Fruit fly (Drosophila melanogaster): ENCODE data around the gene CG42376.

CG42376 gene

DNA sequence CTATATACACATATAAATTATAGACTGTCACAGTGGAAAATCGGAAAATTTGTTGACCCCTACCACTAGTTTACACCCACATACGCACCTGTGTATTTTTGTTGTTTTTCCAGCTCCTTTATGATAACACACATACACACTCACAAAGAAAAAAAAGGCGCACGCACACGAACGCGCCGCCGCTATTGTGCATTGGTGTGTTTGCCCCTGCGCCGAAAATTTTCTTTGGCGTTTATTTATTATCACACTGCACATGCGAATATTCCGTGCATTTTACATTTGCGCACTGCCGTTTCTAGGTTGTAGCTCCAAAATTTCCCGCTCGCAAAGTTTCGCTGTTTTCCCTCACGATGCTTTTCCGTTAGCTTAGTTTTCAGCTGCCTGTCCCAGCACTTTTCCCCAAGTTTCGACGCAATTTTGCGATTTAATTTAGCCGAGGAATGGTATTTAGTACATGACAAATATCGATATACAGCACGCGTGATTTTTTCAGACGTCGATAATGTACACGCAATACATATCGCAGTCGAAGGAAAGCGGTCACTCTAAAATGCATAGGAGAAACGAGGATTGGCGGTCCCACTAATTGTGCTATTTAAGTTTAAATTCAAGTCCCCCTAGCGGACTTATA is 24.5 kb downstream of the CG42376 start, which contains the start of the genes CG3777 and ewg (continued):
- no peak for TF ChIP-seq Dbx (GFP tag; IDR thresholded peaks at IDR 0.05)
- no peak for TF ChIP-seq al (GFP tag; IDR thresholded peaks at IDR 0.05)
- TF ChIP-seq row (GFP tag; IDR thresholded peaks at IDR 0.05), result peak; percentile 52; the same call in 2 of the 3 replicates
- TF ChIP-seq mirr (GFP tag; optimal IDR thresholded peaks at IDR 0.05), result no peak
- no peak for TF ChIP-seq Lim3 (GFP tag; IDR thresholded peaks at IDR 0.05)
- no peak for TF ChIP-seq gem (tag; optimal IDR thresholded peaks at IDR 0.05)
- no peak for TF ChIP-seq pita (GFP tag; optimal IDR thresholded peaks at IDR 0.05)
- peak; percentile 96 for TF ChIP-seq CG10431 (GFP tag; optimal IDR thresholded peaks at IDR 0.05)
- TF ChIP-seq Sry-β (GFP tag; optimal IDR thresholded peaks at IDR 0.05), result no peak
- TF ChIP-seq Ssrp (tag; optimal IDR thresholded peaks at IDR 0.05), result no peak
- TF ChIP-seq CG15269 (tag; optimal IDR thresholded peaks at IDR 0.05), result no peak
- TF ChIP-seq CG4617 (GFP tag; optimal IDR thresholded peaks at IDR 0.05; ENCODE audit: borderline replicate concordance), result peak; percentile 55
- TF ChIP-seq CG6813 (GFP tag; optimal IDR thresholded peaks at IDR 0.05), result no peak
- no peak for TF ChIP-seq Lpt (GFP tag; optimal IDR thresholded peaks at IDR 0.05)
- TF ChIP-seq Xbp1 (GFP tag; optimal IDR thresholded peaks at IDR 0.05), result peak; percentile 54
- TF ChIP-seq az2 (GFP tag; optimal IDR thresholded peaks at IDR 0.05), result no peak
- TF ChIP-seq CG11398 (GFP tag; optimal IDR thresholded peaks at IDR 0.05), result no peak
- TF ChIP-seq peb (GFP tag; IDR thresholded peaks at IDR 0.05), result no peak
- TF ChIP-seq CG14965 (GFP tag; optimal IDR thresholded peaks at IDR 0.05; ENCODE audit: borderline replicate concordance), result no peak
- TF ChIP-seq CG5180 (GFP tag; optimal IDR thresholded peaks at IDR 0.05), result no peak
- TF ChIP-seq CG3281 (GFP tag; optimal IDR thresholded peaks at IDR 0.05), result no peak
- TF ChIP-seq CG9437 (GFP tag; optimal IDR thresholded peaks at IDR 0.05), result no peak
- peak; percentile 6 for TF ChIP-seq exex (tag; optimal IDR thresholded peaks at IDR 0.05)
- no peak for TF ChIP-seq CG8089 (GFP tag; optimal IDR thresholded peaks at IDR 0.05)
- no peak for TF ChIP-seq CG9727 (GFP tag; optimal IDR thresholded peaks at IDR 0.05)
- no peak for TF ChIP-seq Sox100B (GFP tag; optimal IDR thresholded peaks at IDR 0.05)
- TF ChIP-seq CG7839 (tag; optimal IDR thresholded peaks at IDR 0.05), result peak; percentile 4

DNA sequence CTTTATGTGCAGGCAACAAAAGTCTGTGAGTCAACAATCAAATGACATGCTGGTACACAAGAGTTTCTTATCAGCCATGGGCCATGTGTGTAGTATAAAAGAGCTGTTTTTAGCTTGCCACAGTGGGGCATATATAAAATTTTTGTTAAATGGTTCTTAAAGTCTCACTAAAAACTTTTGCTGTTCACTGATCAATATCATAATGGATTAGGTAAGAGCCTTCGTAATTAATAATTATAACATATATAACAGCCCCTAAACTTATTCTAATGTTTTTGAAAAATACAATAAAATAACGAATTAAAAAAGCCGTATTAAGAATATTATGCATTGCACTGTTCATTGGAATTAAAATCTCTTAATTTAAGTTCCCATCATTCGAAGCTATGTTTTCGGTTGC is 38.6 kb downstream of the CG42376 start:
- TF ChIP-seq Atf6 (GFP tag; IDR thresholded peaks at IDR 0.05), result no peak
- TF ChIP-seq sens (GFP tag), result peak; percentile 69
- TF ChIP-seq gem (tag; optimal IDR thresholded peaks at IDR 0.05), result peak; percentile 40
- peak; percentile 20 for TF ChIP-seq CG18262 (tag; optimal IDR thresholded peaks at IDR 0.05)
- TF ChIP-seq CG11504 (tag; optimal IDR thresholded peaks at IDR 0.05), result peak; percentile 15
- TF ChIP-seq Med (GFP tag), result peak; percentile 27
- TF ChIP-seq tin (GFP tag; optimal IDR thresholded peaks at IDR 0.05), result no peak
- TF ChIP-seq psq (GFP tag; optimal IDR thresholded peaks at IDR 0.05), result no peak
- TF ChIP-seq tio (GFP tag; optimal IDR thresholded peaks at IDR 0.05), result peak; percentile 5

dm6 chrX:294839-295238 is 40.2 kb downstream of the CG42376 start, which contains the start of gene CG13375:
TSS of gene CG13375 (minus strand) at chrX:294962.
- TF ChIP-seq CG2199 (GFP tag; IDR thresholded peaks at IDR 0.05) (0 out of 3 replicates have a peak, but pooled peaks have one; percentile 46), Hr51 (GFP tag; optimal IDR thresholded peaks at IDR 0.05) (peak in 1 of 2 experiments; percentile 31), scrt (GFP tag; optimal IDR thresholded peaks at IDR 0.05) (peak; percentile 7), chinmo (GFP tag; IDR thresholded peaks at IDR 0.05; ENCODE audit: partially characterized antibody) (0 out of 4 replicates have a peak, but pooled peaks have one; percentile 23), Ets65A (GFP tag) (peak; percentile 60), Deaf1 (tag; optimal IDR thresholded peaks at IDR 0.05) (peak; percentile 95), CG13894 (tag; optimal IDR thresholded peaks at IDR 0.05) (peak; percentile 9), Sry-δ (GFP tag; optimal IDR thresholded peaks at IDR 0.05) (no peak), CG30431 (GFP tag; optimal IDR thresholded peaks at IDR 0.05) (no peak), Nf-YB (GFP tag; optimal IDR thresholded peaks at IDR 0.05) (no peak), Med (GFP tag) (peak; percentile 23)

All from whole organism, embryonic.